Worm (Caenorhabditis elegans) whole organism, L1 larva: ENCODE data around the gene srx-62.

Source experiments
- ama-1 ChIP-seq: fragments of 150-350 bp; optimal IDR thresholded peaks from 2 replicates; lab custom pipeline; 2014
- ceh-63 ChIP-seq: fragments of 200-800 bp; sonication (Bioruptor generic); optimal IDR thresholded peaks from 2 replicates; lab custom pipeline; 2018; ENCODE audit warnings: mild to moderate bottlenecking, missing genetic modification characterization, missing compliant biosample characterization
- ceh-8 ChIP-seq: fragments of 200-800 bp; sonication (Bioruptor generic); optimal IDR thresholded peaks from 2 replicates; lab custom pipeline; 2018; ENCODE audit warnings: mild to moderate bottlenecking, missing genetic modification characterization, moderate library complexity, missing compliant biosample characterization
- ceh-88 ChIP-seq: fragments of 200-800 bp; sonication (Bioruptor generic); IDR thresholded peaks from 2 replicates; pipeline ENCODE4 v1.3.6; 2022; ENCODE audit warnings: missing genetic modification characterization, missing compliant biosample characterization
- ceh-90 ChIP-seq: sonication (generic microtip); optimal IDR thresholded peaks from 2 replicates; lab custom pipeline; 2016; ENCODE audit warnings: missing genetic modification characterization, missing compliant biosample characterization
- dpl-1 ChIP-seq, 3 experiments: fragments of 150-350 bp in 2 of 3; sonication (generic microtip) in 1 of 3; optimal IDR thresholded peaks; 2 replicates each; lab custom pipeline; 2014 to 2017; ENCODE audit warnings: missing biosample characterization in 3 of 3, missing genetic modification characterization in 3 of 3, missing genetic modification reagents in 3 of 3
- efl-1 ChIP-seq, 4 experiments: fragments of 150-350 bp; optimal IDR thresholded peaks in 3 of 4; peaks in 1 of 4; 1 replicate in 1 of 4; 2 replicates in 3 of 4; lab custom pipeline; 2014; ENCODE audit warnings: missing biosample characterization in 2 of 4, missing genetic modification characterization in 2 of 4, missing genetic modification reagents in 2 of 4
- efl-3 ChIP-seq: fragments of 200-800 bp; sonication (Bioruptor generic); optimal IDR thresholded peaks from 2 replicates; lab custom pipeline; 2018; ENCODE audit warnings: mild to moderate bottlenecking, missing genetic modification characterization, missing compliant biosample characterization
- elt-3 ChIP-seq, 6 experiments: fragments of 150-350 bp in 1 of 6; sonication (generic microtip); optimal IDR thresholded peaks; 2 replicates each; lab custom pipeline; 2017 to 2018; ENCODE audit warnings: missing biosample characterization in 6 of 6, missing genetic modification characterization in 6 of 6, inconsistent platforms in 1 of 6
- fkh-8 ChIP-seq: sonication (generic microtip); optimal IDR thresholded peaks from 2 replicates; lab custom pipeline; 2016; ENCODE audit warnings: mild to moderate bottlenecking, missing genetic modification characterization, missing compliant biosample characterization
- hlh-17 ChIP-seq: fragments of 200-800 bp; sonication (Bioruptor generic); optimal IDR thresholded peaks from 2 replicates; lab custom pipeline; 2018; ENCODE audit warnings: missing genetic modification characterization, mild to moderate bottlenecking, missing compliant biosample characterization, moderate library complexity, borderline replicate concordance
- hlh-4 ChIP-seq: sonication (generic microtip); optimal IDR thresholded peaks from 2 replicates; lab custom pipeline; 2016; ENCODE audit warnings: mild to moderate bottlenecking, missing genetic modification characterization, missing compliant biosample characterization
- isw-1 ChIP-seq: fragments of 200-800 bp; sonication (Bioruptor generic); IDR thresholded peaks from 2 replicates; pipeline ENCODE4 v1.3.6; 2022; ENCODE audit warnings: missing genetic modification characterization, missing compliant biosample characterization
- lir-3 ChIP-seq: sonication (generic microtip); optimal IDR thresholded peaks from 2 replicates; lab custom pipeline; 2016; ENCODE audit warnings: mild to moderate bottlenecking, missing genetic modification characterization, moderate library complexity, missing compliant biosample characterization; ENCODE audit not compliant: poor library complexity
- lsy-2 ChIP-seq, 2 experiments: fragments of 150-350 bp; optimal IDR thresholded peaks; 2 replicates each; lab custom pipeline; 2014; ENCODE audit warnings: missing biosample characterization in 2 of 2, missing genetic modification characterization in 2 of 2
- mab-9 ChIP-seq: fragments of 200-800 bp; sonication (Bioruptor generic); IDR thresholded peaks from 2 replicates; pipeline ENCODE4 v1.3.6; 2022; ENCODE audit warnings: missing genetic modification reagents, missing genetic modification characterization, missing compliant biosample characterization
- mep-1 ChIP-seq: fragments of 150-350 bp; optimal IDR thresholded peaks from 2 replicates; lab custom pipeline; 2014; ENCODE audit warnings: missing biosample characterization, missing genetic modification characterization
- nhr-19 ChIP-seq: fragments of 200-800 bp; sonication (Bioruptor generic); conservative IDR thresholded peaks from 2 replicates; pipeline ENCODE4 v1.3.6; 2022; ENCODE audit warnings: missing genetic modification characterization, missing compliant biosample characterization
- nhr-237 ChIP-seq: fragments of 150-350 bp; optimal IDR thresholded peaks from 2 replicates; lab custom pipeline; 2014; ENCODE audit warnings: missing biosample characterization, missing genetic modification characterization
- nhr-28 ChIP-seq: fragments of 150-350 bp; optimal IDR thresholded peaks from 2 replicates; lab custom pipeline; 2014; ENCODE audit warnings: missing biosample characterization, missing genetic modification characterization
- nhr-47 ChIP-seq: sonication (generic microtip); optimal IDR thresholded peaks from 2 replicates; lab custom pipeline; 2016; ENCODE audit warnings: mild to moderate bottlenecking, missing genetic modification characterization, moderate library complexity, missing compliant biosample characterization
- nhr-71 ChIP-seq: sonication (generic microtip); optimal IDR thresholded peaks from 2 replicates; lab custom pipeline; 2016; ENCODE audit warnings: mild to moderate bottlenecking, missing genetic modification characterization, moderate library complexity, missing compliant biosample characterization
- nhr-84 ChIP-seq: sonication (generic microtip); optimal IDR thresholded peaks from 2 replicates; lab custom pipeline; 2017; ENCODE audit warnings: missing biosample characterization, missing genetic modification characterization
- pag-3 ChIP-seq: sonication (generic microtip); optimal IDR thresholded peaks from 2 replicates; lab custom pipeline; 2017; ENCODE audit warnings: missing genetic modification characterization, mild to moderate bottlenecking, missing compliant biosample characterization, antibody characterized with exemption, borderline replicate concordance; ENCODE audit not compliant: insufficient read depth
- pqm-1 ChIP-seq: sonication (generic microtip); optimal IDR thresholded peaks from 3 replicates; lab custom pipeline; 2017; ENCODE audit warnings: missing biosample characterization, missing genetic modification characterization
- skn-1 ChIP-seq: fragments of 150-350 bp; optimal IDR thresholded peaks from 2 replicates; lab custom pipeline; 2014; ENCODE audit warnings: missing biosample characterization, missing genetic modification characterization
- sptf-1 ChIP-seq: fragments of 150-350 bp; optimal IDR thresholded peaks from 2 replicates; lab custom pipeline; 2014; ENCODE audit warnings: missing biosample characterization, missing genetic modification characterization
- sup-37 ChIP-seq: fragments of 200-800 bp; sonication (Bioruptor generic); optimal IDR thresholded peaks from 2 replicates; lab custom pipeline; 2018; ENCODE audit warnings: mild to moderate bottlenecking, missing genetic modification characterization, missing compliant biosample characterization
- swsn-7 ChIP-seq: sonication (generic microtip); optimal IDR thresholded peaks from 2 replicates; lab custom pipeline; 2016; ENCODE audit warnings: missing genetic modification characterization, missing compliant biosample characterization
- tlp-1 ChIP-seq: fragments of 150-350 bp; optimal IDR thresholded peaks from 2 replicates; lab custom pipeline; 2014; ENCODE audit warnings: missing biosample characterization, missing genetic modification characterization
- unc-30 ChIP-seq: sonication (generic microtip); optimal IDR thresholded peaks from 2 replicates; lab custom pipeline; 2017; ENCODE audit warnings: missing biosample characterization, missing genetic modification characterization
- unc-62 ChIP-seq: fragments of 150-350 bp; optimal IDR thresholded peaks from 2 replicates; lab custom pipeline; 2014; ENCODE audit warnings: missing biosample characterization, missing genetic modification reagents, missing genetic modification characterization
- vab-15 ChIP-seq: sonication (generic microtip); optimal IDR thresholded peaks from 2 replicates; lab custom pipeline; 2017; ENCODE audit warnings: missing genotype, mild to moderate bottlenecking, missing genetic modification characterization, missing compliant biosample characterization
- zag-1 ChIP-seq: fragments of 150-350 bp; optimal IDR thresholded peaks from 2 replicates; lab custom pipeline; 2014; ENCODE audit warnings: missing biosample characterization, missing genetic modification characterization
- zip-4 ChIP-seq: fragments of 200-800 bp; sonication (Bioruptor generic); optimal IDR thresholded peaks from 2 replicates; lab custom pipeline; 2018; ENCODE audit warnings: mild to moderate bottlenecking, missing genetic modification characterization, moderate library complexity, missing compliant biosample characterization
- ztf-4 ChIP-seq: fragments of 150-350 bp; optimal IDR thresholded peaks from 2 replicates; lab custom pipeline; 2014; ENCODE audit warnings: missing biosample characterization, missing genetic modification characterization

Gene srx-62

DNA sequence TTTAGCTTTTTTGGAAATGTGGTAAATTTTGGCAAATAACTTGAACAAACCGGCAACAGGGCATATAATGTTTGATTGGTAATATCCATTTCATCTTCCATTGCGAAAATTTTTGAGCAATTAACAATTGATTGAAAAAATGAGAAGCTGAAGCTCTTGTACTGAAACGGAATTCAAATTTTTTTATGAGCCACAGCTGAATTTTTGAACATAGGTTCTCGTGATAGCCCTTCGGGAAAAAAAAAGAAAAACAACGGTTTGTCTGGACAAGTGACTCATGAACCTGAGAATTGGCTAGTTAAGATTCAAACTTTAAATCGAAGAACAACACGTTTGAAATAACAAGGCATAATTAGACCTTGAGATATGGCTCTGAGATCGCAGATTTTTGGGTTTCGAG, at the start of gene srx-62:
TSS of gene srx-62 (minus strand) at position 101 of the 400 bp plus-strand sequence.
- TF ChIP-seq nhr-84: no peak

DNA sequence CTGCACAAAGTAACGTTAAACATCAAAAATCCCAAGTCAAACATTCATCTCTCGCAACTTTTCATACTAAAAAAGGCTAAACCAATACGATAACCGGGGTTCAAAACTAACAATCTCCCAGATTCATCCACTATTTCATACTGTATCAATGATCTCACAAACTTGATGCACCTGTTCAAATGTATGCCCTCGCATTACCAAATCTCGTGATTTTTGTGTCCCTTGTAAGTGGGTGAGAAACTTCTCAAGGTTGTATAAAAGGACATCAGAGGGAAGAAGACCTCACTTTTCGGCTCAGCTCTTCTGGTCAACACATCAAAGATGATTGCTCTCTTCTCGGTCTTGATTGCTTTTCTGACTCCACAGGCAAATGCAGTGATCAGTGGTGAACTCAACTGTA, 47.9 kb upstream of the srx-62 start, which contains the start of gene phat-3:
TSS of gene phat-3 (plus strand) at position 301 of the 400 bp plus-strand sequence.
- TF ChIP-seq nhr-19 (GFP tag; lab: Robert Waterston, UW): no peak
- TF ChIP-seq ceh-8 (GFP tag; lab: Kevin White, UChicago): no peak
- TF ChIP-seq unc-30 (tag; lab: Kevin White, UChicago): no peak
- TF ChIP-seq lsy-2 (tag; optimal IDR thresholded peaks at IDR 0.05; lab: Kevin White, UChicago): no peak
- TF ChIP-seq vab-15: no peak
- TF ChIP-seq ama-1 (lab: Kevin White, UChicago): no peak
- no peak for TF ChIP-seq zip-4 (GFP tag; lab: Kevin White, UChicago)
- no peak for TF ChIP-seq unc-62 (GFP tag; lab: Kevin White, UChicago)
- TF ChIP-seq sup-37: no peak
- no peak for TF ChIP-seq tlp-1 (tag; lab: Kevin White, UChicago)
- no peak for TF ChIP-seq elt-3 (tag; optimal IDR thresholded peaks at IDR 0.05; lab: Kevin White, UChicago)
- TF ChIP-seq nhr-237 (tag; lab: Kevin White, UChicago): no peak
- no peak for TF ChIP-seq mep-1 (tag; lab: Kevin White, UChicago)
- no peak for TF ChIP-seq sptf-1 (tag; lab: Kevin White, UChicago)
- no peak for TF ChIP-seq dpl-1 (GFP tag; optimal IDR thresholded peaks at IDR 0.05; lab: Kevin White, UChicago)
- TF ChIP-seq pag-3 (tag; lab: Kevin White, UChicago): no peak

DNA sequence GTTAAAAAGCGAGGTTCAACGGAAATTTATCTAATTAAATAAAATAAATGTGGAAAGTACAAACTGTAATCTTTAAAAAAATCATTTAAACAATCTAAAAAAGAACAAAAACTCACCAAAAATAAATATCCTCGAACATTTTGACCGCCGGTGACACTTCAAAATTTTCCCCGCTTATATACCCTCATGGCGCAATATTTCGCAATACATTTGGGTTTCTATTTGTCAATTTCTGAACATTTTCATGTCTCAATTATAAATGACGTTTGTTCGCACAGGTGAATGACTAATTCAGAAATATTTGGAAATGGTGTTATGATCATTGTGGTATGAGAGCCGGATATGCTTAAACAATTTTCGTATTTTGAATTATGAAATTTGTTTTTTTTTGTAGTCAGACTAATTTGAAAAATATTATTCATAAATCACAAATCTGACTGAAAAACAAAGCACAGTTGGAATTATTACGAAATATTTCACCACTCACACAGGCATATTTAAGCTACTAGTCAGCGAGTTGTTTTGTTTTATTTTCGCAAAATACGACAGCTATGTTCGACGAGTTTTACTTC, 46.2 kb upstream of the srx-62 start, which contains the start of the genes C49G7.10 and irg-2:
TSS of gene C49G7.10 (minus strand) at position 169 of the 572 bp plus-strand sequence.
TSS of gene irg-2 (plus strand) at position 329 of the 572 bp plus-strand sequence.
- peak; percentile 19 for TF ChIP-seq ceh-90 (tag; lab: Kevin White, UChicago)
- peak; percentile 99 for TF ChIP-seq zip-4 (GFP tag; lab: Kevin White, UChicago)
- TF ChIP-seq ztf-4 (tag; lab: Kevin White, UChicago): no peak
- TF ChIP-seq lsy-2 (tag; optimal IDR thresholded peaks at IDR 0.05; lab: Kevin White, UChicago): peak in 1 of 2 experiments; percentile 35
- TF ChIP-seq zag-1 (tag; lab: Kevin White, UChicago): peak; percentile 7
- peak; percentile 57 for TF ChIP-seq nhr-71 (tag; lab: Kevin White, UChicago)
- no peak for TF ChIP-seq ceh-88 (GFP tag; lab: Robert Waterston, UW)
- no peak for TF ChIP-seq nhr-28 (tag; lab: Kevin White, UChicago)
- no peak for TF ChIP-seq hlh-17 (GFP tag; lab: Kevin White, UChicago)
- peak; percentile 20 for TF ChIP-seq skn-1 (tag; lab: Kevin White, UChicago)
- TF ChIP-seq mab-9 (GFP tag; lab: Robert Waterston, UW): no peak
- TF ChIP-seq nhr-47 (tag; lab: Kevin White, UChicago): peak; percentile 27
- 0 out of 2 replicates have a peak, but pooled peaks have one; percentile 3 for TF ChIP-seq isw-1 (GFP tag; lab: Robert Waterston, UW)
- peak in 1 of 2 experiments; percentile 1 for TF ChIP-seq efl-1 (optimal IDR thresholded peaks at IDR 0.05; lab: Kevin White, UChicago)
- TF ChIP-seq efl-1 (GFP tag; optimal IDR thresholded peaks at IDR 0.05 in 1 of 2; lab: Kevin White, UChicago): peak; percentile 20 to 90
- peak; percentile 46 for TF ChIP-seq fkh-8 (tag; lab: Kevin White, UChicago)
- TF ChIP-seq nhr-237 (tag; lab: Kevin White, UChicago): peak; percentile 10

DNA sequence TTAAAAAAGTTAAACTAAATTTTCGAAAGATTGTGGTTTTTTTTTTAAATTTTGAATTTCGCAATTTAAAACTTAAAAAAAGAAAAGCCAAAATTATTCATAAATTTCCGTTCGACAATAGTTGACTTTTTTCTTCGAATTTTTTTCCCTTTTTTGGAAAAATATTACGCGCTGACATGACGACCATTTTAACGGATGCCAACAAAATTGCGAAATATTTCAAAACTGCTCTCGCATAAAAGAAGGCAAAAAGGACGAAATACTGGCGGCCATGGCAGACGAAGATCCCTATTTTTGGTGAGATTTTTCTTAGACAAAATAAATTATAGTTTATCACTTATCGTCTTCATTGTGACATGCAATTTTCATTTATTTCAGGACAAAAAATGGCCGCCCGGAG, 42.8 kb upstream of the srx-62 start:
- TF ChIP-seq lir-3 (tag; lab: Kevin White, UChicago): no peak
- TF ChIP-seq pqm-1 (tag; lab: Kevin White, UChicago): no peak
- no peak for TF ChIP-seq swsn-7 (tag; lab: Kevin White, UChicago)
- no peak for TF ChIP-seq efl-1 (optimal IDR thresholded peaks at IDR 0.05; lab: Kevin White, UChicago)
- TF ChIP-seq efl-1 (GFP tag; optimal IDR thresholded peaks at IDR 0.05 in 1 of 2; lab: Kevin White, UChicago): peak in 1 of 2 experiments; percentile 64
- TF ChIP-seq hlh-4 (tag; lab: Kevin White, UChicago): no peak
- no peak for TF ChIP-seq efl-3 (GFP tag; lab: Kevin White, UChicago)
- TF ChIP-seq nhr-84: no peak
- no peak for TF ChIP-seq ceh-63 (GFP tag; lab: Kevin White, UChicago)
- TF ChIP-seq ceh-88 (GFP tag; lab: Robert Waterston, UW): no peak
- TF ChIP-seq, all 84 proteins: peak for 1
